Worm (Caenorhabditis elegans): ENCODE measurements around the gene C01G10.17.

DNA sequence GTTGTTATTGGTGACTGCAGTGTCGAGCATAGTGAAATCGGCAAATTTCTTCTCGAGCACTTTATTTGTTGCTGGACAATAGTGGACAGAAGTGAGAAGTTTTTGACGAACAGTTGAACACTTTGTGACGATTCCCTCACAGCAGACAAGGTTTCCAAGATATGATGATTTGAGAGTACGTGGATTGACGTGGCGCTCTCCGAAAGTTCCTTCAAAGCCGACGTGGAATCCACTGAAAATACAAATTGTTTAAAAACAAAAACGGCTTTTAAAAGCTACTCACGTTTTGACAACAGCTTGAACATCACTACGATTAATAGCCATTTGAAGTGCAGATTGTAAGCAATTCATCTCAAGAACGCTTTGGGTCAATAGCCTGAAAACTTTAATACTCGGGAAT, 31.6 kb upstream of the C01G10.17 start:
- TF ChIP-seq elt-1 (tag; optimal IDR thresholded peaks at IDR 0.05) = no peak
- no peak for TF ChIP-seq unc-39 (tag; optimal IDR thresholded peaks at IDR 0.05)
- no peak for TF ChIP-seq ZK546.5 (tag; optimal IDR thresholded peaks at IDR 0.05)
- TF ChIP-seq ztf-11 (tag; optimal IDR thresholded peaks at IDR 0.05) = no peak

Measured in whole organism, L3 larva.